Fruit fly (Drosophila melanogaster) whole organism: ENCODE data around the gene tex.

ENCODE experiments used
- CG8478 ChIP-seq: fragments of >200 bp; optimal IDR thresholded peaks from 2 replicates; lab custom pipeline; 2018; ENCODE audit warnings: inconsistent platforms
- Dll ChIP-seq: fragments of >200 bp; optimal IDR thresholded peaks from 2 replicates; lab custom pipeline; 2017
- EcR ChIP-seq, 2 experiments: fragments of >200 bp; optimal IDR thresholded peaks; 2 replicates each; lab custom pipeline; 2017; ENCODE audit warnings: missing biosample characterization in 2 of 2, missing genetic modification characterization in 2 of 2, missing genetic modification reagents in 2 of 2
- pan ChIP-seq: fragments of >200 bp; optimal IDR thresholded peaks from 2 replicates; lab custom pipeline; 2017
- psq ChIP-seq: fragments of >200 bp; optimal IDR thresholded peaks from 2 replicates; lab custom pipeline; 2017
- usp ChIP-seq: fragments of >200 bp; optimal IDR thresholded peaks from 2 replicates; lab custom pipeline; 2017; ENCODE audit warnings: missing biosample characterization, missing genetic modification characterization, mixed read lengths

tex gene

DNA sequence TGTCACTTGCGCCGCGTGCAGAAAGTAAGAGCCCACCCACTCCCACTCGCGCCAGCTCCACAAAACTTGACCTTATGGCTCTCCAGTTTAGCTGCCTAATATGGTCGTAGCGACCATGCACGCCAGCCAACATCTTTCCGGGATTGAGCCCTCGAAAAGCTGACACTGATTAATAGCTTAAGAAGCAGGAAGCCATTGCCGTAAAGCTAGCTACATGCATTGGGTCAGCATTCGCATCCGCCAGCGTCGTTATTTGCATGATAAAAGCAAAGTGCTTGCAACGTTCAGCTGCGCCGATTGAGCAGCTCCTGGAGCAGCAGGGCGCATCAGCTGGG lies 1.6 kb downstream of the tex start:
- TF ChIP-seq CG8478 (lab: Kevin White, UChicago) (no peak), psq (lab: Kevin White, UChicago) (no peak), pan (no peak), usp (GFP tag; lab: Kevin White, UChicago) (no peak), EcR (GFP tag; optimal IDR thresholded peaks at IDR 0.05; lab: Kevin White, UChicago) (no peak), Dll (lab: Kevin White, UChicago) (no peak)

- TF ChIP-seq EcR (GFP tag; optimal IDR thresholded peaks at IDR 0.05; lab: Kevin White, UChicago) (no peak), usp (GFP tag; lab: Kevin White, UChicago) (no peak), Dll (lab: Kevin White, UChicago) (no peak), psq (lab: Kevin White, UChicago) (no peak), CG8478 (lab: Kevin White, UChicago) (no peak), pan (no peak)
Observed at dm6 chr3R:8306188-8306926, 2.1 kb downstream of the tex start.

DNA sequence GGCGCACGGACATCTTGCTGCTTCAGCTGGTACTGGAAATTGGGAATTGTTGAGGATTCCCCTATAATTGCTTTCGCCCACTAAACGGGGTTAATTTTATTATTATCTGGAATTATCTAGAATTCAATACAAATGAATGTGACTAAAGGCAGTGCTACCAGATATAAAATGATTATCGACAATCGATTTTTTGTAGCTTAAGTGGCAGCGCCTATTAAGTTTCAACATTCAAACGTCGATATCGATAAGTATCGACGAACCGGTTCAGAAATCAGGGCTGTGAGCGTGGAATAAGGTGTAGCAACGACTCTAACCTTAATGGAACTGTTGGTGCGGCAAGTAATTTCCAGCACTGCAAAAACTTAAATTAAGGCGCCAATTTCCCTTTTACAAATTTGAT lies 3.3 kb downstream of the tex start, which contains the start of gene Sgt1:
Gene Sgt1, minus strand, starts transcription at position 165 of the 400 bp plus-strand sequence.
- no peak for TF ChIP-seq CG8478 (lab: Kevin White, UChicago)
- TF ChIP-seq usp (GFP tag; lab: Kevin White, UChicago): no peak
- TF ChIP-seq psq (lab: Kevin White, UChicago): no peak
- no peak for TF ChIP-seq Dll (lab: Kevin White, UChicago)
- no peak for TF ChIP-seq pan
- no peak for TF ChIP-seq EcR (GFP tag; optimal IDR thresholded peaks at IDR 0.05; lab: Kevin White, UChicago)

DNA sequence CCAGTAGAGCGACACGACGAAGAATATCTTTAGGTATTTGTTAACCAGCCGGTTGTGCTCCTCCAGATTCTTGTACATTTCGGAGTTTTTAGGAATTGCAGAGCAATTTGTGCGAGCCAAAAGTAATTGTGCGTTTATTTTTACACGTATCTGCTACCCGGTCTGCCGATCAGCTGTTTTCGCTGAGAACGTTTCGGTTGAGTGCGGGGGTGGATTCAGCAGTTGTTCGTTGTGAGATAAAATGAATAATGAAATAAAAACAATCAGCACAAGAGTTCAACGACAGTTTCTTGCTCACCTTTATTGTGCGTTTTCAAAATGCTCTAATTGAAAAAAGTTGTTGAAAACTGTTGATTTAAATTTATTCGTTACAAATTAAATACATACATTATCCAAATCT lies 4.6 kb downstream of the tex start, which contains the start of gene nac:
Gene nac, minus strand, starts transcription at position 176 of the 400 bp plus-strand sequence.
- TF ChIP-seq psq (lab: Kevin White, UChicago) (no peak), pan (no peak), EcR (GFP tag; optimal IDR thresholded peaks at IDR 0.05; lab: Kevin White, UChicago) (no peak), Dll (lab: Kevin White, UChicago) (no peak), CG8478 (lab: Kevin White, UChicago) (no peak)

- no peak for TF ChIP-seq psq (lab: Kevin White, UChicago)
- no peak for TF ChIP-seq EcR (GFP tag; optimal IDR thresholded peaks at IDR 0.05; lab: Kevin White, UChicago)
- no peak for TF ChIP-seq Dll (lab: Kevin White, UChicago)
- no peak for TF ChIP-seq CG8478 (lab: Kevin White, UChicago)
- TF ChIP-seq pan: no peak
- TF ChIP-seq usp (GFP tag; lab: Kevin White, UChicago): no peak
Observed at dm6 chr3R:8300928-8301752, 7.3 kb downstream of the tex start, which contains the start of the genes CG9626 and mRpL1. Gene CG9626 (minus strand): TSS chr3R:8300978. Gene mRpL1 (plus strand): TSS chr3R:8301440.

- TF ChIP-seq EcR (GFP tag; optimal IDR thresholded peaks at IDR 0.05; lab: Kevin White, UChicago): no peak
- TF ChIP-seq CG8478 (lab: Kevin White, UChicago): no peak
- no peak for TF ChIP-seq usp (GFP tag; lab: Kevin White, UChicago)
- no peak for TF ChIP-seq pan
- TF ChIP-seq Dll (lab: Kevin White, UChicago): no peak
- no peak for TF ChIP-seq psq (lab: Kevin White, UChicago)
Observed at dm6 chr3R:8292034-8292433, 16.4 kb downstream of the tex start, which contains the start of gene CG31463. Gene CG31463 (plus strand): TSS chr3R:8292335.

dm6 chr3R:8290940-8291339 lies 17.5 kb downstream of the tex start, which contains the start of gene CG31464:
Gene CG31464 (plus strand): TSS chr3R:8291240.
- TF ChIP-seq EcR (GFP tag; optimal IDR thresholded peaks at IDR 0.05; lab: Kevin White, UChicago) (no peak), CG8478 (lab: Kevin White, UChicago) (no peak), pan (no peak), psq (lab: Kevin White, UChicago) (no peak), usp (GFP tag; lab: Kevin White, UChicago) (no peak), Dll (lab: Kevin White, UChicago) (no peak)

dm6 chr3R:8290478-8290877 lies 18.0 kb downstream of the tex start, which contains the start of gene CG11672:
Gene CG11672 (minus strand): TSS chr3R:8290578.
- TF ChIP-seq psq (lab: Kevin White, UChicago) (no peak), Dll (lab: Kevin White, UChicago) (no peak), EcR (GFP tag; optimal IDR thresholded peaks at IDR 0.05; lab: Kevin White, UChicago) (no peak), CG8478 (lab: Kevin White, UChicago) (no peak), pan (no peak), usp (GFP tag; lab: Kevin White, UChicago) (no peak)

dm6 chr3R:8288790-8289189 lies 19.7 kb downstream of the tex start:
- no peak for TF ChIP-seq CG8478 (lab: Kevin White, UChicago)
- no peak for TF ChIP-seq EcR (GFP tag; optimal IDR thresholded peaks at IDR 0.05; lab: Kevin White, UChicago)
- TF ChIP-seq psq (lab: Kevin White, UChicago): no peak
- TF ChIP-seq usp (GFP tag; lab: Kevin White, UChicago): no peak
- no peak for TF ChIP-seq pan
- TF ChIP-seq Dll (lab: Kevin White, UChicago): no peak

dm6 chr3R:8287697-8288096 lies 20.7 kb downstream of the tex start, which contains the start of gene Nazo:
Gene Nazo (plus strand): TSS chr3R:8287876.
- no peak for TF ChIP-seq psq (lab: Kevin White, UChicago)

dm6 chr3R:8285727-8286344 lies 22.6 kb downstream of the tex start:
- no peak for TF ChIP-seq Dll (lab: Kevin White, UChicago)
- no peak for TF ChIP-seq EcR (GFP tag; optimal IDR thresholded peaks at IDR 0.05; lab: Kevin White, UChicago)
- TF ChIP-seq psq (lab: Kevin White, UChicago): no peak
- no peak for TF ChIP-seq CG8478 (lab: Kevin White, UChicago)
- no peak for TF ChIP-seq usp (GFP tag; lab: Kevin White, UChicago)
- no peak for TF ChIP-seq pan
